Fruit fly (Drosophila melanogaster) whole organism, embryonic: ENCODE data around the gene Obp99b.
A peak's percentile ranks its signal among the peaks of the same experiment; 100 is the strongest.

Experiments used
- CG1024 ChIP-seq: fragments of 200-800 bp; sonication (Bioruptor generic); IDR thresholded peaks from 2 replicates; pipeline ENCODE4 v1.3.6; 2022; ENCODE audit warnings: missing biosample characterization, missing genetic modification characterization
- CG10462 ChIP-seq: fragments of 200-800 bp; sonication (Bioruptor generic); optimal IDR thresholded peaks from 2 replicates; lab custom pipeline; 2016; ENCODE audit warnings: missing biosample characterization, missing genetic modification characterization
- CG10979 ChIP-seq: fragments of 200-800 bp; sonication (Bioruptor generic); optimal IDR thresholded peaks from 2 replicates; lab custom pipeline; 2018; ENCODE audit warnings: missing biosample characterization, mild to moderate bottlenecking, missing genetic modification characterization, moderate library complexity
- CG11085 ChIP-seq: fragments of 200-800 bp; sonication (Bioruptor generic); IDR thresholded peaks from 2 replicates; pipeline ENCODE4 v1.3.6; 2022; ENCODE audit warnings: missing biosample characterization, missing genetic modification characterization
- CG11504 ChIP-seq: fragments of 200-800 bp; sonication (Bioruptor generic); optimal IDR thresholded peaks from 3 replicates; lab custom pipeline; 2019; ENCODE audit warnings: missing biosample characterization, mild to moderate bottlenecking, missing genetic modification characterization, moderate library complexity
- CG13296 ChIP-seq: fragments of 200-800 bp; sonication (Bioruptor generic); optimal IDR thresholded peaks from 3 replicates; lab custom pipeline; 2018; ENCODE audit warnings: missing biosample characterization, mild to moderate bottlenecking, missing genetic modification characterization
- CG14965 ChIP-seq: fragments of 200-800 bp; sonication (Bioruptor generic); optimal IDR thresholded peaks from 2 replicates; lab custom pipeline; 2016; ENCODE audit warnings: missing biosample characterization, missing genetic modification characterization, borderline replicate concordance
- CG30431 ChIP-seq: fragments of 200-800 bp; sonication (Bioruptor generic); optimal IDR thresholded peaks from 2 replicates; lab custom pipeline; 2017; ENCODE audit warnings: missing biosample characterization, missing genetic modification characterization
- CG31441 ChIP-seq: fragments of 200-800 bp; sonication (Bioruptor generic); IDR thresholded peaks from 2 replicates; pipeline ENCODE4 v1.3.6; 2022; ENCODE audit warnings: missing biosample characterization, missing genetic modification characterization
- CG3726 ChIP-seq: fragments of 200-800 bp; sonication (Bioruptor generic); IDR thresholded peaks from 3 replicates; pipeline ENCODE4, ENCODE4 v1.3.6; 2022; ENCODE audit warnings: missing biosample characterization, missing genetic modification characterization
- CG3995 ChIP-seq: fragments of 200-800 bp; sonication (Bioruptor generic); optimal IDR thresholded peaks from 3 replicates; lab custom pipeline; 2016; ENCODE audit warnings: missing biosample characterization, missing genetic modification characterization
- CG6272 ChIP-seq: fragments of 200-800 bp; sonication (Bioruptor generic); IDR thresholded peaks from 2 replicates; pipeline ENCODE4 v1.3.6; 2022; ENCODE audit warnings: missing biosample characterization, missing genetic modification characterization
- CG6765 ChIP-seq: fragments of 200-800 bp; sonication (Bioruptor generic); optimal IDR thresholded peaks from 3 replicates; lab custom pipeline; 2017; ENCODE audit warnings: missing biosample characterization, mild to moderate bottlenecking, missing genetic modification characterization
- CG7963 ChIP-seq: fragments of 200-800 bp; sonication (Bioruptor generic); IDR thresholded peaks from 3 replicates; pipeline ENCODE4 v1.3.6; 2022; ENCODE audit warnings: missing biosample characterization, missing genetic modification characterization; ENCODE audit not compliant: partially characterized antibody
- CG8478 ChIP-seq: fragments of >200 bp; optimal IDR thresholded peaks from 2 replicates; lab custom pipeline; 2018
- CG8765 ChIP-seq: fragments of 200-800 bp; sonication (Bioruptor generic); IDR thresholded peaks from 2 replicates; pipeline ENCODE4 v1.3.6; 2022; ENCODE audit warnings: missing biosample characterization, missing genetic modification characterization
- CG9215 ChIP-seq: fragments of 200-800 bp; sonication (Bioruptor generic); IDR thresholded peaks from 2 replicates; pipeline ENCODE4 v1.3.6; 2022; ENCODE audit warnings: missing biosample characterization, missing genetic modification characterization
- CG9932 ChIP-seq: fragments of 200-800 bp; sonication (Bioruptor generic); IDR thresholded peaks from 2 replicates; pipeline ENCODE4 v1.3.6; 2022; ENCODE audit warnings: missing biosample characterization, missing genetic modification characterization
- Chrac-16 ChIP-seq: fragments of 200-800 bp; sonication (Bioruptor generic); optimal IDR thresholded peaks from 3 replicates; lab custom pipeline; 2016; ENCODE audit warnings: missing biosample characterization, missing genetic modification characterization
- Dip3 ChIP-seq: fragments of 200-800 bp; sonication (Bioruptor generic); optimal IDR thresholded peaks from 3 replicates; lab custom pipeline; 2016; ENCODE audit warnings: missing biosample characterization, missing genetic modification characterization
- Doc3 ChIP-seq: fragments of 200-800 bp; sonication (Bioruptor generic); IDR thresholded peaks from 3 replicates; pipeline ENCODE4 v1.3.6; 2022; ENCODE audit warnings: missing biosample characterization, missing genetic modification characterization; ENCODE audit not compliant: partially characterized antibody
- Hmr ChIP-seq: fragments of 200-800 bp; sonication (Bioruptor generic); optimal IDR thresholded peaks from 3 replicates; lab custom pipeline; 2017; ENCODE audit warnings: mild to moderate bottlenecking, missing biosample characterization, missing genetic modification reagents, missing genetic modification characterization
- Hr3 ChIP-seq: fragments of 200-800 bp; sonication (Bioruptor generic); optimal IDR thresholded peaks from 3 replicates; lab custom pipeline; 2016; ENCODE audit warnings: missing biosample characterization, missing genetic modification characterization
- Kr ChIP-seq: fragments of 200-800 bp; sonication (Bioruptor generic); optimal IDR thresholded peaks from 2 replicates; lab custom pipeline; 2017; ENCODE audit warnings: missing biosample characterization, mild to moderate bottlenecking, missing genetic modification characterization
- MBD-R2 ChIP-seq: fragments of 200-800 bp; sonication (Bioruptor generic); IDR thresholded peaks from 2 replicates; pipeline ENCODE4 v1.3.6; 2022; ENCODE audit warnings: missing biosample characterization, missing genetic modification characterization
- Nf-YB ChIP-seq: fragments of 200-800 bp; sonication (Bioruptor generic); optimal IDR thresholded peaks from 3 replicates; lab custom pipeline; 2019; ENCODE audit warnings: missing biosample characterization, mild to moderate bottlenecking, missing genetic modification characterization, moderate library complexity
- Sry-δ ChIP-seq: fragments of 200-800 bp; sonication (Bioruptor generic); optimal IDR thresholded peaks from 2 replicates; lab custom pipeline; 2016; ENCODE audit warnings: missing biosample characterization, missing genetic modification characterization
- Trl ChIP-seq, 3 experiments: fragments of >200 bp in 2 of 3; fragments of 200-800 bp in 1 of 3; sonication (Bioruptor generic) in 1 of 3; optimal IDR thresholded peaks; 2 replicates in 1 of 3; 3 replicates in 2 of 3; lab custom pipeline; 2016 to 2017; ENCODE audit warnings: missing biosample characterization in 1 of 3, missing genetic modification characterization in 1 of 3
- Xbp1 ChIP-seq: fragments of 200-800 bp; sonication (Bioruptor generic); optimal IDR thresholded peaks from 3 replicates; lab custom pipeline; 2016; ENCODE audit warnings: missing biosample characterization, mild to moderate bottlenecking, missing genetic modification characterization
- aop ChIP-seq: fragments of 200-800 bp; sonication (Bioruptor generic); IDR thresholded peaks from 2 replicates; pipeline ENCODE4 v1.3.6; 2022; ENCODE audit warnings: missing biosample characterization, missing genetic modification characterization
- ash1 ChIP-seq: fragments of 200-800 bp; sonication (Bioruptor generic); optimal IDR thresholded peaks from 2 replicates; lab custom pipeline; 2018; ENCODE audit warnings: missing biosample characterization, mild to moderate bottlenecking, missing genetic modification characterization
- az2 ChIP-seq: fragments of 200-800 bp; sonication (Bioruptor generic); optimal IDR thresholded peaks from 3 replicates; lab custom pipeline; 2016; ENCODE audit warnings: missing biosample characterization, missing genetic modification characterization
- bbx ChIP-seq: fragments of 200-800 bp; sonication (Bioruptor generic); IDR thresholded peaks from 2 replicates; pipeline ENCODE4 v1.3.6; 2022; ENCODE audit warnings: missing biosample characterization, missing genetic modification characterization; ENCODE audit not compliant: partially characterized antibody
- chinmo ChIP-seq: fragments of 200-800 bp; sonication (Bioruptor generic); IDR thresholded peaks from 4 replicates; pipeline ENCODE4 v1.3.6; 2022; ENCODE audit warnings: missing biosample characterization, missing genetic modification characterization; ENCODE audit not compliant: partially characterized antibody
- danr ChIP-seq: fragments of 200-800 bp; sonication (Bioruptor generic); IDR thresholded peaks from 2 replicates; pipeline ENCODE4 v1.3.6; 2022; ENCODE audit warnings: missing biosample characterization, missing genetic modification characterization
- disco-r ChIP-seq: fragments of 200-800 bp; sonication (Bioruptor generic); optimal IDR thresholded peaks from 2 replicates; lab custom pipeline; 2016; ENCODE audit warnings: missing biosample characterization, missing genetic modification characterization
- ftz-f1 ChIP-seq: fragments of 200-800 bp; sonication (Bioruptor generic); optimal IDR thresholded peaks from 2 replicates; lab custom pipeline; 2016; ENCODE audit warnings: missing biosample characterization, missing genetic modification characterization
- gsb-n ChIP-seq: fragments of 200-800 bp; sonication (Bioruptor generic); optimal IDR thresholded peaks from 3 replicates; lab custom pipeline; 2018; ENCODE audit warnings: missing biosample characterization, mild to moderate bottlenecking, missing genetic modification characterization
- ind ChIP-seq: fragments of 200-800 bp; sonication (Bioruptor generic); optimal IDR thresholded peaks from 3 replicates; lab custom pipeline; 2016; ENCODE audit warnings: missing biosample characterization, missing genetic modification characterization
- maf-S ChIP-seq: fragments of 200-800 bp; sonication (Bioruptor generic); optimal IDR thresholded peaks from 2 replicates; lab custom pipeline; 2016; ENCODE audit warnings: missing biosample characterization, missing genetic modification characterization
- pfk ChIP-seq: fragments of 200-800 bp; sonication (Bioruptor generic); optimal IDR thresholded peaks from 2 replicates; lab custom pipeline; 2018; ENCODE audit warnings: missing biosample characterization, mild to moderate bottlenecking, missing genetic modification characterization, moderate library complexity
- ro ChIP-seq: fragments of 200-800 bp; sonication (Bioruptor generic); IDR thresholded peaks from 2 replicates; pipeline ENCODE4 v1.3.6; 2022; ENCODE audit warnings: missing biosample characterization, missing genetic modification characterization
- salm ChIP-seq: fragments of 200-800 bp; sonication (Bioruptor generic); optimal IDR thresholded peaks from 2 replicates; lab custom pipeline; 2018; ENCODE audit warnings: missing biosample characterization, mild to moderate bottlenecking, missing genetic modification characterization
- schlank ChIP-seq: fragments of 200-800 bp; sonication (Bioruptor generic); optimal IDR thresholded peaks from 2 replicates; lab custom pipeline; 2018; ENCODE audit warnings: missing biosample characterization, mild to moderate bottlenecking, missing genetic modification characterization
- shn ChIP-seq: fragments of 200-800 bp; sonication (Bioruptor generic); optimal IDR thresholded peaks from 3 replicates; lab custom pipeline; 2016; ENCODE audit warnings: missing biosample characterization, missing genetic modification characterization
- sqz ChIP-seq: fragments of 200-800 bp; sonication (Bioruptor generic); optimal IDR thresholded peaks from 3 replicates; lab custom pipeline; 2018; ENCODE audit warnings: missing biosample characterization, mild to moderate bottlenecking, missing genetic modification characterization
- tap ChIP-seq: fragments of 200-800 bp; optimal IDR thresholded peaks from 3 replicates; lab custom pipeline; 2019; ENCODE audit warnings: missing biosample characterization, mild to moderate bottlenecking, missing genetic modification characterization, moderate library complexity
- toy ChIP-seq: fragments of 200-800 bp; sonication (Bioruptor generic); IDR thresholded peaks from 2 replicates; pipeline ENCODE4 v1.3.6; 2022; ENCODE audit warnings: missing biosample characterization, missing genetic modification characterization
- ttk ChIP-seq: fragments of 200-800 bp; sonication (Bioruptor generic); IDR thresholded peaks from 2 replicates; pipeline ENCODE4 v2.1.2; 2022; ENCODE audit warnings: missing biosample characterization, missing genetic modification characterization
- twi ChIP-seq: fragments of 200-800 bp; optimal IDR thresholded peaks from 2 replicates; lab custom pipeline; 2019; ENCODE audit warnings: missing biosample characterization, mild to moderate bottlenecking, missing genetic modification characterization, moderate library complexity
- unc-4 ChIP-seq: fragments of 200-800 bp; sonication (Bioruptor generic); IDR thresholded peaks from 2 replicates; pipeline ENCODE4 v1.3.6; 2022; ENCODE audit warnings: missing biosample characterization, missing genetic modification characterization; ENCODE audit not compliant: partially characterized antibody
- zfh2 ChIP-seq: fragments of 200-800 bp; sonication (Bioruptor generic); optimal IDR thresholded peaks from 2 replicates; lab custom pipeline; 2016; ENCODE audit warnings: missing biosample characterization, missing genetic modification characterization

Gene Obp99b

DNA sequence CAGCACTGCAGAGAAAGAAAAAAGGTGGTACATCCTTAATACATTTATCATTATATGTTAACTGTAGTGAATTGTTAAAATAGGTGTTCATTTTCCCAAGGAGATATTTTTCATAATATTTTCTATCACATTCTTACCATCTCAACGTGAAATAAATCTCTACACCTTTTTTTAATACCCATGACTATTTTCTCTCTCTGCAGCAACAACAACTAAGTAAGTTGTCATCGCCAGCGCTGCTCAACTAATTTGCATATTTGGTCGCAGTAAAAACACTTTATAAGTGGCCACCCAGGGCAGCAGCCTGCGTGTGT is 26.2 kb downstream of the Obp99b start (continued):
- no peak for TF ChIP-seq CG7963
- no peak for TF ChIP-seq Doc3
- TF ChIP-seq CG9215 (GFP tag; lab: Robert Waterston, UW) = no peak
- no peak for TF ChIP-seq zfh2
- peak; percentile 0 for TF ChIP-seq Chrac-16
- no peak for TF ChIP-seq maf-S
- no peak for TF ChIP-seq ro (GFP tag; lab: Robert Waterston, UW)
- no peak for TF ChIP-seq CG3995 (GFP tag; lab: Kevin White, UChicago)
- no peak for TF ChIP-seq disco-r (GFP tag; lab: Kevin White, UChicago)
- peak; percentile 24 for TF ChIP-seq Hmr (GFP tag; lab: Kevin White, UChicago)
- no peak for TF ChIP-seq sqz (GFP tag; lab: Kevin White, UChicago)
- TF ChIP-seq ash1 (GFP tag; lab: Kevin White, UChicago) = no peak
- no peak for TF ChIP-seq CG11085 (GFP tag; lab: Robert Waterston, UW)
- peak; percentile 41 for TF ChIP-seq az2
- no peak for TF ChIP-seq bbx
- TF ChIP-seq gsb-n = peak; percentile 53
- TF ChIP-seq CG30431 (GFP tag; lab: Kevin White, UChicago) = peak; percentile 8
- TF ChIP-seq CG6765 (GFP tag; lab: Kevin White, UChicago) = no peak

dm6 chr3R:29689833-29690538 is 26.7 kb downstream of the Obp99b start:
- TF ChIP-seq unc-4 (GFP tag; lab: Robert Waterston, UW) (no peak), Sry-δ (GFP tag; lab: Kevin White, UChicago) (no peak), schlank (tag; lab: Kevin White, UChicago) (no peak), Hr3 (GFP tag; lab: Kevin White, UChicago) (no peak), CG3726 (GFP tag; lab: Robert Waterston, UW) (no peak), CG10462 (GFP tag; lab: Kevin White, UChicago) (no peak), CG11504 (peak; percentile 16), CG6272 (no peak), Kr (GFP tag; lab: Kevin White, UChicago) (no peak), ttk (peak; percentile 49; the same call in 1 of the 2 replicates), ftz-f1 (GFP tag; lab: Kevin White, UChicago) (no peak), CG14965 (GFP tag; lab: Kevin White, UChicago) (no peak), Trl (optimal IDR thresholded peaks at IDR 0.05; lab: Kevin White, UChicago) (peak in 1 of 2 experiments; percentile 1), Trl (GFP tag; optimal IDR thresholded peaks at IDR 0.05; lab: Kevin White, UChicago) (no peak), shn (GFP tag; lab: Kevin White, UChicago) (no peak), pfk (GFP tag; lab: Kevin White, UChicago) (no peak), Dip3 (GFP tag; lab: Kevin White, UChicago) (no peak), danr (GFP tag; lab: Robert Waterston, UW) (no peak), CG31441 (GFP tag; lab: Robert Waterston, UW) (no peak), aop (GFP tag; lab: Robert Waterston, UW) (no peak), CG8478 (lab: Kevin White, UChicago) (no peak), twi (no peak), salm (no peak), tap (tag; lab: Kevin White, UChicago) (no peak), chinmo (GFP tag; lab: Robert Waterston, UW) (0 out of 4 replicates have a peak, but pooled peaks have one; percentile 56), CG10979 (tag; lab: Kevin White, UChicago) (peak; percentile 2), ind (GFP tag; lab: Kevin White, UChicago) (no peak), CG13296 (GFP tag; lab: Kevin White, UChicago) (no peak), MBD-R2 (GFP tag; lab: Robert Waterston, UW) (no peak), CG1024 (GFP tag; lab: Robert Waterston, UW) (no peak), toy (no peak), CG9932 (GFP tag; lab: Robert Waterston, UW) (0 out of 2 replicates have a peak, but pooled peaks have one; percentile 10), CG8765 (GFP tag; lab: Robert Waterston, UW) (no peak), Nf-YB (peak; percentile 57), Xbp1 (GFP tag; lab: Kevin White, UChicago) (no peak)
